Fruit fly (Drosophila melanogaster) whole organism, pupa: ENCODE results near the gene CG32365.

ENCODE experiments used
- CG12605 ChIP-seq: fragments of 200-800 bp; sonication (Bioruptor generic); IDR thresholded peaks from 2 replicates; pipeline ENCODE4 v1.3.6; 2022; ENCODE audit warnings: missing biosample characterization, missing genetic modification characterization
- CG13204 ChIP-seq: fragments of 200-800 bp; sonication (Bioruptor generic); optimal IDR thresholded peaks from 2 replicates; lab custom pipeline; 2018; ENCODE audit warnings: missing biosample characterization, mild to moderate bottlenecking, missing genetic modification characterization, moderate library complexity
- CG15710 ChIP-seq: fragments of 200-800 bp; sonication (Bioruptor generic); optimal IDR thresholded peaks from 2 replicates; lab custom pipeline; 2018; ENCODE audit warnings: missing biosample characterization, mild to moderate bottlenecking, missing genetic modification characterization, moderate library complexity
- CG17806 ChIP-seq: fragments of 200-800 bp; sonication (Bioruptor generic); optimal IDR thresholded peaks from 2 replicates; lab custom pipeline; 2018; ENCODE audit warnings: missing biosample characterization, mild to moderate bottlenecking, missing genetic modification characterization, moderate library complexity
- CG9948 ChIP-seq: fragments of 200-800 bp; sonication (Bioruptor generic); optimal IDR thresholded peaks from 2 replicates; lab custom pipeline; 2018; ENCODE audit warnings: missing biosample characterization, mild to moderate bottlenecking, missing genetic modification characterization, moderate library complexity
- EcR ChIP-seq: fragments of 200-800 bp; sonication (Bioruptor generic); optimal IDR thresholded peaks from 3 replicates; lab custom pipeline; 2019; ENCODE audit warnings: missing biosample characterization, missing genetic modification characterization, mild to moderate bottlenecking, moderate library complexity, missing genetic modification reagents
- Ets98B ChIP-seq: fragments of 200-800 bp; sonication (Bioruptor generic); IDR thresholded peaks from 2 replicates; pipeline ENCODE4 v1.3.6; 2022; ENCODE audit warnings: missing biosample characterization, missing genetic modification characterization
- Snoo ChIP-seq: fragments of 200-800 bp; sonication (Bioruptor generic); optimal IDR thresholded peaks from 3 replicates; lab custom pipeline; 2017; ENCODE audit warnings: missing biosample characterization, mild to moderate bottlenecking, missing genetic modification characterization, inconsistent platforms
- gl ChIP-seq: fragments of 200-800 bp; sonication (Bioruptor generic); optimal IDR thresholded peaks from 2 replicates; lab custom pipeline; 2018; ENCODE audit warnings: missing biosample characterization, mild to moderate bottlenecking, missing genetic modification characterization

DNA sequence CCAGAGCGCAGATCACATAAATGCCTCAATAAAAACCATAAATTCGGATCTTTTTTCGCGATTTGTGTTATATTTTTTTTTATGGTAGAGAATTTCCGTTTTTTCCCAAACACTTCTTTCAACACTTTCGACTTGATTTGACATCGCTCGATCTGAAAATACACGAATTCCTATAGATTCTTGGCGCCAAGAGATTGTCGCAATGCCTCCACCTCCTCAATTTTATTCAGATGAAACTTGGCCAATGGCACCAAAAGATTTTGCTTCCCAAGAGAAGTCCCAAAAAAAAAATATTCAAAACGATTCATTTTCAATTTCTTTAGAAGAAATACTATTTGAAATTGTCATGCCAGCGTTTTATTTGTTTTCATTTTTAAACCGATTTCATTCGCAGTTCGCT is 35.7 kb downstream of the CG32365 start:
- TF ChIP-seq Snoo (no peak), CG13204 (no peak), CG17806 (no peak), CG9948 (tag; lab: Kevin White, UChicago) (no peak), Ets98B (no peak), CG15710 (no peak), EcR (GFP tag; lab: Kevin White, UChicago) (no peak), CG12605 (GFP tag; lab: Robert Waterston, UW) (no peak), gl (tag; lab: Kevin White, UChicago) (no peak)
